Worm (Caenorhabditis elegans) whole organism, late embryonic: ENCODE measurements around the gene arrd-16.

Experiments used
- T23F11.4 ChIP-seq: fragments of 200-800 bp; sonication (Bioruptor generic); optimal IDR thresholded peaks from 2 replicates; lab custom pipeline; 2018; ENCODE audit warnings: mild to moderate bottlenecking, missing genetic modification characterization, missing compliant biosample characterization
- ama-1 ChIP-seq: fragments of 150-350 bp; optimal IDR thresholded peaks from 2 replicates; lab custom pipeline; 2014
- ceh-14 ChIP-seq: sonication (generic microtip); optimal IDR thresholded peaks from 2 replicates; lab custom pipeline; 2016; ENCODE audit warnings: missing genotype, missing genetic modification characterization, missing compliant biosample characterization
- ceh-24 ChIP-seq: sonication (generic microtip); optimal IDR thresholded peaks from 2 replicates; lab custom pipeline; 2016; ENCODE audit warnings: mild to moderate bottlenecking, missing genetic modification characterization, missing compliant biosample characterization
- ceh-31 ChIP-seq: sonication (generic microtip); optimal IDR thresholded peaks from 2 replicates; lab custom pipeline; 2016; ENCODE audit warnings: missing genetic modification characterization, missing compliant biosample characterization
- ceh-48 ChIP-seq: sonication (generic microtip); optimal IDR thresholded peaks from 2 replicates; lab custom pipeline; 2016; ENCODE audit warnings: missing genetic modification characterization, inconsistent platforms, missing compliant biosample characterization
- ceh-6 ChIP-seq: fragments of 200-800 bp; sonication (Bioruptor generic); optimal IDR thresholded peaks from 2 replicates; lab custom pipeline; 2018; ENCODE audit warnings: mild to moderate bottlenecking, missing genetic modification characterization, missing compliant biosample characterization
- che-1 ChIP-seq: sonication (generic microtip); optimal IDR thresholded peaks from 2 replicates; lab custom pipeline; 2016; ENCODE audit warnings: mild to moderate bottlenecking, missing genetic modification characterization, missing compliant biosample characterization
- elt-2 ChIP-seq: sonication (generic microtip); optimal IDR thresholded peaks from 2 replicates; lab custom pipeline; 2016; ENCODE audit warnings: missing genetic modification reagents, missing genetic modification characterization, missing compliant biosample characterization
- fkh-6 ChIP-seq: sonication (generic microtip); optimal IDR thresholded peaks from 2 replicates; lab custom pipeline; 2016; ENCODE audit warnings: missing genetic modification characterization, missing compliant biosample characterization
- lin-11 ChIP-seq: fragments of 200-800 bp; sonication (Bioruptor generic); optimal IDR thresholded peaks from 2 replicates; lab custom pipeline; 2018; ENCODE audit warnings: mild to moderate bottlenecking, missing genetic modification characterization, missing compliant biosample characterization
- mec-3 ChIP-seq: sonication (generic microtip); optimal IDR thresholded peaks from 2 replicates; lab custom pipeline; 2016; ENCODE audit warnings: borderline replicate concordance, missing genetic modification characterization, missing compliant biosample characterization
- nfya-1 ChIP-seq: sonication (generic microtip); optimal IDR thresholded peaks from 2 replicates; lab custom pipeline; 2017; ENCODE audit warnings: missing genetic modification characterization, mild to moderate bottlenecking, missing compliant biosample characterization, antibody characterized with exemption, moderate library complexity
- npax-4 ChIP-seq: sonication (generic microtip); optimal IDR thresholded peaks from 2 replicates; lab custom pipeline; 2016; ENCODE audit warnings: missing genetic modification characterization, missing compliant biosample characterization
- odd-2 ChIP-seq: sonication (generic microtip); optimal IDR thresholded peaks from 2 replicates; lab custom pipeline; 2017; ENCODE audit warnings: antibody characterized with exemption, mild to moderate bottlenecking, missing genetic modification characterization, missing compliant biosample characterization
- pax-1 ChIP-seq: fragments of 150-350 bp; optimal IDR thresholded peaks from 2 replicates; lab custom pipeline; 2014; ENCODE audit warnings: missing biosample characterization, missing genetic modification characterization
- pros-1 ChIP-seq: fragments of 150-350 bp; optimal IDR thresholded peaks from 2 replicates; lab custom pipeline; 2014; ENCODE audit warnings: missing biosample characterization, missing genetic modification reagents, missing genetic modification characterization
- sox-4 ChIP-seq: sonication (generic microtip); optimal IDR thresholded peaks from 2 replicates; lab custom pipeline; 2017; ENCODE audit warnings: mild to moderate bottlenecking, missing genetic modification characterization, inconsistent platforms, missing compliant biosample characterization
- zip-5 ChIP-seq: sonication (generic microtip); optimal IDR thresholded peaks from 2 replicates; lab custom pipeline; 2016; ENCODE audit warnings: missing genetic modification characterization, missing compliant biosample characterization
- ztf-16 ChIP-seq: sonication (generic microtip); optimal IDR thresholded peaks from 2 replicates; lab custom pipeline; 2017; ENCODE audit warnings: missing genetic modification characterization, missing compliant biosample characterization

arrd-16 gene

ce11 chrIII:12517674-12518073, 33.1 kb downstream of the arrd-16 start:
- TF ChIP-seq ceh-48 (tag; lab: Kevin White, UChicago) = peak; percentile 29
- no peak for TF ChIP-seq zip-5 (tag; lab: Kevin White, UChicago)

DNA sequence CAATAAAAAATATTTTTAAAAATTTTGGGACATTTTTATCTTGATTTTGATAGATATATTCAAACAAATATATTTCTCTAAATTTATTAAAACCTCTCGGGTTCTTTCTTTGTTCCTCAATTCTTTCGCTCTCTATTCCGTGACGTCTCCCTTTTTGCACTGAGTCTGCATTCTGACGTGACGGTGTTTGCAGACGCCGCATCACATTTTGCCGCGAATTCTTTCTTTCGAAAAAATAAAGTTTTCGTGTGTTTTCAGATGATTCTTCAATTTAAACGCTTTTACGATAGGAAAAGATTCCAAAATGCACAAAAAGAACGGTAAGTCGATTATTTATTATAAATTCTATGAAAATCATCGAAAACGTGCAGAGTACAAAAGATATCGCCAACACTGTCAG, 43.5 kb downstream of the arrd-16 start:
- TF ChIP-seq ztf-16 (no peak), sox-4 (tag; lab: Kevin White, UChicago) (no peak), elt-2 (tag; lab: Kevin White, UChicago) (peak; percentile 21), T23F11.4 (GFP tag; lab: Kevin White, UChicago) (no peak), ceh-31 (tag; lab: Kevin White, UChicago) (peak; percentile 41), pax-1 (tag; lab: Kevin White, UChicago) (peak; percentile 11), nfya-1 (tag; lab: Kevin White, UChicago) (peak; percentile 8), ceh-14 (tag; lab: Kevin White, UChicago) (no peak)

DNA sequence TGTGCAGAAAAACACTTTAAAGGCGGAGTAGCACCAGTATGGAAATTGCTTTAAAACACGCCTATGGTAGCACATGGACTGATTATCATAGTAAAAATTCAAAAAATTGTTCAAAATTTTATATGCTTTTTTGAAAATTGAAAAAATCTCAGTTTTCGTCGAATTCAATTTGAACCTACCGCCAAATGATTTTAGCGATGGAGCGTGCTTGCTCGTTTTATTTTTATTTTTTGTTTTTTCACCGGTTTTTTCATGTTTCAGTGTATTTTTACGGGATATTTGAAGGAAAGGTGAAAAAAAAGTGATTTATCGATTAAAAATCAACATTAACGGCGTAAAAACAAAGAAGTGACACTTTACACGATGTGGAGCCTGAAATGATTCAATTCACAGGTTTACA, 49.4 kb downstream of the arrd-16 start:
- TF ChIP-seq mec-3 = no peak
- no peak for TF ChIP-seq odd-2 (tag; lab: Kevin White, UChicago)
- no peak for TF ChIP-seq ztf-16
- no peak for TF ChIP-seq ama-1 (lab: Kevin White, UChicago)
- no peak for TF ChIP-seq ceh-24 (tag; lab: Kevin White, UChicago)
- TF ChIP-seq lin-11 = no peak
- no peak for TF ChIP-seq ceh-6 (GFP tag; lab: Kevin White, UChicago)
- no peak for TF ChIP-seq che-1 (tag; lab: Kevin White, UChicago)
- TF ChIP-seq pros-1 (tag; lab: Kevin White, UChicago) = no peak

DNA sequence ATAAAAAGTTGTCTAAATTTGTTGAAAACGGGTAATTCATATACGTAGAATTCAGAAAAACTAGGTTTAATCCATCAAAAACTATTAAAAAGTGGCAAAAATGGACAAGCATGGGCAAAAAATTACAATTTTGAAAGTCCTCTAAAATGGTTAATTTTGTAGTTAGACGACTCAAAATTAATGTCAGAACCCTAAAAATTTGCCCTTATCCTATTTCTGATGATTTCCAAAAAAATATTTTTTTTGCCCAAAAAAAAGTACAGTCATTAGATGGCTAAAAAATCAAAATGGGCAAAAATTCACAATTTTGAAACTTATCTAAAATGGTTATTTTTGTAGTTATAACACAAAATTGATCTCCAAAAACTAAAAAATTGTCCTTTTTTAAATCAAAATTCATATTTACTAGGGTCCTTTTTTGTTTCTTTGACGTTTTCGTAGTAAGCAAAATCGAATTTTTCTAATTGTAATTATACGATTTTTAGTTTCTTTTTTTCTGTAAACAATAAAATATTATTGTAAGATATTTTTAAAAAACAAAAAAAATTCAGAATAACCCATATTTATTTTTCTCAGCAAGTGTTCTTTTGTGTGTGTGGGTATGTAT, 52.8 kb downstream of the arrd-16 start:
- TF ChIP-seq ceh-14 (tag; lab: Kevin White, UChicago) (no peak), npax-4 (tag; lab: Kevin White, UChicago) (no peak), fkh-6 (tag; lab: Kevin White, UChicago) (no peak)
- TF ChIP-seq, all 69 proteins: peak for 0
